Worm (Caenorhabditis elegans) whole organism, midembryonic: ENCODE data around the gene K08F4.3.

Experiments
- T22C8.4 ChIP-seq: fragments of 200-800 bp; sonication (Bioruptor generic); IDR thresholded peaks from 2 replicates; pipeline ENCODE4 v1.3.6; 2022; ENCODE audit warnings: missing genetic modification characterization, missing compliant biosample characterization
- cog-1 ChIP-seq: sonication (generic microtip); optimal IDR thresholded peaks from 2 replicates; lab custom pipeline; 2016; ENCODE audit warnings: missing genetic modification characterization, missing compliant biosample characterization
- flt-1 ChIP-seq: fragments of 200-800 bp; sonication (Bioruptor generic); IDR thresholded peaks from 2 replicates; pipeline ENCODE4 v1.3.6; 2022; ENCODE audit warnings: missing genetic modification characterization, missing compliant biosample characterization
- klf-2 ChIP-seq: fragments of 200-800 bp; sonication (Bioruptor generic); conservative IDR thresholded peaks from 2 replicates; pipeline ENCODE4 v1.3.6; 2022; ENCODE audit warnings: missing genetic modification reagents, missing genetic modification characterization, missing compliant biosample characterization
- med-1 ChIP-seq: sonication (generic microtip); optimal IDR thresholded peaks from 2 replicates; lab custom pipeline; 2017; ENCODE audit warnings: missing genetic modification characterization, mild to moderate bottlenecking, missing compliant biosample characterization, antibody characterized with exemption, missing genetic modification reagents; ENCODE audit not compliant: insufficient read depth
- ref-1 ChIP-seq: fragments of 200-800 bp; sonication (Bioruptor generic); conservative IDR thresholded peaks from 2 replicates; pipeline ENCODE4 v1.3.6; 2022; ENCODE audit warnings: missing genetic modification reagents, missing genetic modification characterization, missing compliant biosample characterization
- ztf-23 ChIP-seq: fragments of 200-800 bp; sonication (Bioruptor generic); IDR thresholded peaks from 2 replicates; pipeline ENCODE4 v1.3.6; 2022; ENCODE audit warnings: missing genetic modification reagents, missing genetic modification characterization, missing compliant biosample characterization
- ztf-29 ChIP-seq: fragments of 200-800 bp; sonication (Bioruptor generic); IDR thresholded peaks from 2 replicates; pipeline ENCODE4 v1.3.6; 2022; ENCODE audit warnings: missing genetic modification reagents, missing genetic modification characterization, missing compliant biosample characterization

ce11 chrIV:10148938-10149337, 19.9 kb downstream of the K08F4.3 start, which contains the start of gene pigs-1:
- TF ChIP-seq cog-1 = no peak
- no peak for TF ChIP-seq flt-1 (GFP tag; lab: Robert Waterston, UW)
- no peak for TF ChIP-seq ref-1 (GFP tag; lab: Robert Waterston, UW)
- no peak for TF ChIP-seq ztf-23 (GFP tag; lab: Robert Waterston, UW)
- TF ChIP-seq med-1 (GFP tag; lab: Kevin White, UChicago) = no peak
- TF ChIP-seq ztf-29 (GFP tag; lab: Robert Waterston, UW) = no peak
- no peak for TF ChIP-seq T22C8.4
- TF ChIP-seq klf-2 = no peak
